Fruit fly (Drosophila melanogaster) whole organism, prepupa: Measurements from ENCODE around the gene CkIalpha.

Experiments
- CG1621 ChIP-seq: fragments of 200-800 bp; sonication (Bioruptor generic); optimal IDR thresholded peaks from 3 replicates; lab custom pipeline; 2018; ENCODE audit warnings: missing biosample characterization, mild to moderate bottlenecking, missing genetic modification characterization
- CG6808 ChIP-seq: fragments of 200-800 bp; sonication (Bioruptor generic); optimal IDR thresholded peaks from 3 replicates; lab custom pipeline; 2017; ENCODE audit warnings: missing biosample characterization, missing genetic modification characterization, mild to moderate bottlenecking, moderate library complexity, missing genetic modification reagents
- esn ChIP-seq: fragments of 200-800 bp; sonication (Bioruptor generic); optimal IDR thresholded peaks from 2 replicates; lab custom pipeline; 2016; ENCODE audit warnings: missing biosample characterization, mild to moderate bottlenecking, missing genetic modification characterization, moderate library complexity

- TF ChIP-seq CG1621 (tag; lab: Kevin White, UChicago) = no peak
- no peak for TF ChIP-seq CG6808
- TF ChIP-seq esn (GFP tag; lab: Kevin White, UChicago) = no peak
Measured at dm6 chrX:12665796-12666338, 12.4 kb downstream of the CkIalpha start.
